Fruit fly (Drosophila melanogaster): ENCODE measurements around the gene CG46025.
"Not testable (repeated sequence)": the region's sequence is repeated elsewhere in the genome, so short reads cannot be mapped to it uniquely, and the experiment has no call there.

Gene CG46025

dm6 chr2L:7722723-7723122 is 31.3 kb upstream of the CG46025 start, which contains the start of gene CG13794:
Gene CG13794 (minus strand): TSS chr2L:7722823.
- TF ChIP-seq CG7101 (tag; optimal IDR thresholded peaks at IDR 0.05): peak; percentile 21
- TF ChIP-seq CG5204 (GFP tag; optimal IDR thresholded peaks at IDR 0.05): no peak
- TF ChIP-seq Crg-1 (GFP tag; optimal IDR thresholded peaks at IDR 0.05): no peak
- no peak for TF ChIP-seq CG14711 (tag; optimal IDR thresholded peaks at IDR 0.05)
- peak; percentile 90 for TF ChIP-seq kay (GFP tag; ENCODE audit: borderline replicate concordance)
- no peak for TF ChIP-seq Clk (GFP tag; optimal IDR thresholded peaks at IDR 0.05)
- no peak for TF ChIP-seq pad (GFP tag; optimal IDR thresholded peaks at IDR 0.05)
- TF ChIP-seq tj (GFP tag; optimal IDR thresholded peaks at IDR 0.05): no peak
- TF ChIP-seq CG33017 (tag; optimal IDR thresholded peaks at IDR 0.05): peak; percentile 15

DNA sequence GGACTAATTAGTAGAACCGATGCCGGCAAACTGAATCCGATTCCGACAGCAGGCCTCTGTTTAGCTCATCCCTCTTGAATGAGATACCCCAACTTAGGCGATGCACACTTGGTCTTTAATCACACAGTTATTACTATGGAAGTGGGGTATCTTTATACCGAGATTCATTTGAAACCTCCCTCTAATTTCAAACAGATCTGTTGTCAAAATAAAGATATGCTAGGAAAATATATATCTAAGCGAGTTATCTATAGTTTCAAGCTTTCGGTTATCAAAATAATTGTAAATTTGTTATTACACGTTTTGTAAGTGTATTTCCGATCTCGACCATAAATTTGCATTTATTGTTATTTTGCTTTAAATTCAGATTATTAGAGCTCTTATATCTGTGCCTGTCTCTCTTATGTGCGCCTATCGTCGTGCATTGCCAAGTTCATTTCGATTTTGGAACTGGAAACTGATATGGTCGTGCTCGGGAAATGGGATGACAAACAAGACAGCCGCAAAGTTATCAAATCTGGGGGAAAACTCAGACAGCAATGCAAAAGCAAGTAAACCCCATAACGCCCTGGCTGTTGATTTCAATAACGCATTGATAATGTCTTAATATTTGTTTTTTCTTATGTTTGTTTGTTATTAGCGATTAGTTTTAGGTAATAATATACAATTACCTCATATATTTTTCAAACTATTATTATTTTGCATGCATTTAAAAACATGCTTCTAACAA is 27.5 kb upstream of the CG46025 start, which contains the start of gene CG13795:
Gene CG13795 (minus strand): TSS at position 31 of the 730 bp plus-strand sequence.
- TF ChIP-seq CG14711 (tag; optimal IDR thresholded peaks at IDR 0.05): no peak
- TF ChIP-seq ovo (GFP tag; optimal IDR thresholded peaks at IDR 0.05): no peak
- peak; percentile 5 for TF ChIP-seq pad (GFP tag; optimal IDR thresholded peaks at IDR 0.05)
- no peak for TF ChIP-seq tj (GFP tag; optimal IDR thresholded peaks at IDR 0.05)
- peak; percentile 46 for TF ChIP-seq Hr96 (GFP tag; optimal IDR thresholded peaks at IDR 0.05)
- peak; percentile 52 for TF ChIP-seq CG33017 (tag; optimal IDR thresholded peaks at IDR 0.05)
- TF ChIP-seq CG5204 (GFP tag; optimal IDR thresholded peaks at IDR 0.05): no peak
- TF ChIP-seq toe (GFP tag; optimal IDR thresholded peaks at IDR 0.05): peak; percentile 6
- no peak for TF ChIP-seq Crg-1 (GFP tag; optimal IDR thresholded peaks at IDR 0.05)
- no peak for TF ChIP-seq cnc (optimal IDR thresholded peaks at IDR 0.05)
- TF ChIP-seq CG7045 (GFP tag; optimal IDR thresholded peaks at IDR 0.05): peak; percentile 13
- TF ChIP-seq kay (GFP tag; ENCODE audit: borderline replicate concordance): no peak
- TF ChIP-seq CG11617 (GFP tag; optimal IDR thresholded peaks at IDR 0.05): peak; percentile 13
- no peak for TF ChIP-seq Mnt (GFP tag; optimal IDR thresholded peaks at IDR 0.05)
- no peak for TF ChIP-seq Clk (GFP tag; optimal IDR thresholded peaks at IDR 0.05)
- TF ChIP-seq bab1 (GFP tag; optimal IDR thresholded peaks at IDR 0.05): no peak
- peak; percentile 54 for TF ChIP-seq CG12768 (GFP tag; optimal IDR thresholded peaks at IDR 0.05)
- peak; percentile 51 for TF ChIP-seq CG7101 (tag; optimal IDR thresholded peaks at IDR 0.05)
- no peak for TF ChIP-seq CG1620 (GFP tag; optimal IDR thresholded peaks at IDR 0.05)
- TF ChIP-seq cic (GFP tag; optimal IDR thresholded peaks at IDR 0.05): no peak

DNA sequence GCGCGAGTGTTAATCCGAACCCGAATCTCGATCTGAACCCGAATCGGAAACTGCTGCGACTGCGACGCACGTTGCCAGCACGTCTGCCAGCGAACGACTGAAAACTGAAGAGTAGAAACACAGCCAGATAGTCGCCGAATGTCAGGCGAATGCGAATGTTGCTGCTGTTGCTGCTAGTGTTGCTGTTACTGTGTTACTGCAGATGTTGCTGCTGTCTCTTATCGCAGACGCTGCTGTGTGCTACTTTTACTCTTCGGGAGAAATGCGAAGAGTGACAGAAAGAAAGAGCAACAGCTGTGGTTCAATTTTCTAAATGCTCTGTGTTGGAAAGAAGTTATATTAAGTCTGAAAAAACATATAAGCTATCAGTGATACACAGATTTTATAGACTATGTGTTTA is 21.4 kb upstream of the CG46025 start, which contains the start of gene CG13796:
Gene CG13796 (minus strand): TSS at position 101 of the 400 bp plus-strand sequence.
- TF ChIP-seq CG12768 (GFP tag; optimal IDR thresholded peaks at IDR 0.05); CG7101 (tag; optimal IDR thresholded peaks at IDR 0.05); bab1 (GFP tag; optimal IDR thresholded peaks at IDR 0.05): not testable (repeated sequence)

DNA sequence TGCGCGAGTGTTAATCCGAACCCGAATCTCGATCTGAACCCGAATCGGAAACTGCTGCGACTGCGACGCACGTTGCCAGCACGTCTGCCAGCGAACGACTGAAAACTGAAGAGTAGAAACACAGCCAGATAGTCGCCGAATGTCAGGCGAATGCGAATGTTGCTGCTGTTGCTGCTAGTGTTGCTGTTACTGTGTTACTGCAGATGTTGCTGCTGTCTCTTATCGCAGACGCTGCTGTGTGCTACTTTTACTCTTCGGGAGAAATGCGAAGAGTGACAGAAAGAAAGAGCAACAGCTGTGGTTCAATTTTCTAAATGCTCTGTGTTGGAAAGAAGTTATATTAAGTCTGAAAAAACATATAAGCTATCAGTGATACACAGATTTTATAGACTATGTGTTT is 15.3 kb upstream of the CG46025 start, which contains the start of gene CG31904:
Gene CG31904 (minus strand): TSS at position 101 of the 400 bp plus-strand sequence.
- TF ChIP-seq cnc (optimal IDR thresholded peaks at IDR 0.05); Hr96 (GFP tag; optimal IDR thresholded peaks at IDR 0.05); Mnt (GFP tag; optimal IDR thresholded peaks at IDR 0.05): not testable (repeated sequence)

DNA sequence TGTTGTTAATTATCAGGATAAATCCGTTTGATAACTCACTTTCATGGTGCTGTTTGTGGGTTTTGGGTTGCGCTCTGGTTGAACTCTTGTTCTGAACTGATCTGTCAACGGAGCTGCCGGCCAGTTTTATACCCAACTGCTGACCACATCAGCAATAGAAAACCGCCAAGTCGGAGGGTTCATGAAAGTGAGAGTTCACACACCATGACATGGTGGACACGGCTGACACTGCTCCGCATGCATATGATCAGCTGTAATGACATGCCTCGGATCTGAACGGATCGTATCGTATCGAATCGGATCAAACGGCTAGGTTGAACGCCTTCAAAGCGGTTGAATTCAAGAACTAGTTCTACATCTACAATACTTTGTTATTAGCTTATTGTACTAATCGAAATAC is 12.5 kb upstream of the CG46025 start, which contains the start of gene Acp1:
Gene Acp1 (minus strand): TSS at position 101 of the 400 bp plus-strand sequence.
- TF ChIP-seq CG33017 (tag; optimal IDR thresholded peaks at IDR 0.05) (no peak), CG14711 (tag; optimal IDR thresholded peaks at IDR 0.05) (no peak)

dm6 chr2L:7744208-7744607 is 9.8 kb upstream of the CG46025 start:
- TF ChIP-seq toe (GFP tag; optimal IDR thresholded peaks at IDR 0.05): no peak
- no peak for TF ChIP-seq Clk (GFP tag; optimal IDR thresholded peaks at IDR 0.05)
- no peak for TF ChIP-seq Mnt (GFP tag; optimal IDR thresholded peaks at IDR 0.05)
- no peak for TF ChIP-seq pad (GFP tag; optimal IDR thresholded peaks at IDR 0.05)
- TF ChIP-seq CG11617 (GFP tag; optimal IDR thresholded peaks at IDR 0.05): no peak
- no peak for TF ChIP-seq CG12768 (GFP tag; optimal IDR thresholded peaks at IDR 0.05)
- TF ChIP-seq Crg-1 (GFP tag; optimal IDR thresholded peaks at IDR 0.05): no peak

- no peak for TF ChIP-seq CG7101 (tag; optimal IDR thresholded peaks at IDR 0.05)
- TF ChIP-seq CG1620 (GFP tag; optimal IDR thresholded peaks at IDR 0.05): no peak
Measured at dm6 chr2L:7744739-7745138, 9.2 kb upstream of the CG46025 start, which contains the start of gene CG7214. Gene CG7214 (minus strand): TSS chr2L:7744839.

DNA sequence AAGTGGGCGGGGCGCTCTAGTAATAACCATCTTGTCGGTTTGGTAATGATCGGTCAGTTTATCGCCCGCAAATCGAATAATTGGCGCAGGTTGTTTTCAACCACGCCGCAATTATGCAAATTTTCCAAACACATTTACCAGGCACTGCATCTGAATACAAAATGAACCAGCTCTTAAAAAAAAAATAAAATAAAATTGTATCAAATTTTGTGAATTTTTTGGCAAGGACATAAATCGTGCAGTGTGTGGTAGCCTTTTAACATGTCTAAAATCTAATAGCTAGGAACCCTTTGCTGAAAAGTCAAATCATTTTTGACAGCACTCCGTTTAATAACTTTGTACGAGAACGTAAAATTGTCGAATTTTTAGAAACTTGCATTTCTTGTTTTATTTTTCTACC is 7.0 kb upstream of the CG46025 start, which contains the start of gene ATPsynGL:
Gene ATPsynGL (plus strand): TSS at position 301 of the 400 bp plus-strand sequence.
- TF ChIP-seq toe (GFP tag; optimal IDR thresholded peaks at IDR 0.05): no peak
- no peak for TF ChIP-seq CG7045 (GFP tag; optimal IDR thresholded peaks at IDR 0.05)
- no peak for TF ChIP-seq CG5204 (GFP tag; optimal IDR thresholded peaks at IDR 0.05)
- TF ChIP-seq tj (GFP tag; optimal IDR thresholded peaks at IDR 0.05): no peak
- TF ChIP-seq cic (GFP tag; optimal IDR thresholded peaks at IDR 0.05): no peak
- no peak for TF ChIP-seq CG33017 (tag; optimal IDR thresholded peaks at IDR 0.05)
- no peak for TF ChIP-seq pad (GFP tag; optimal IDR thresholded peaks at IDR 0.05)
- no peak for TF ChIP-seq Clk (GFP tag; optimal IDR thresholded peaks at IDR 0.05)
- no peak for TF ChIP-seq cnc (optimal IDR thresholded peaks at IDR 0.05)
- TF ChIP-seq CG7101 (tag; optimal IDR thresholded peaks at IDR 0.05): no peak
- no peak for TF ChIP-seq CG11617 (GFP tag; optimal IDR thresholded peaks at IDR 0.05)
- TF ChIP-seq ovo (GFP tag; optimal IDR thresholded peaks at IDR 0.05): no peak
- TF ChIP-seq kay (GFP tag; ENCODE audit: borderline replicate concordance): no peak
- TF ChIP-seq Crg-1 (GFP tag; optimal IDR thresholded peaks at IDR 0.05): no peak
- no peak for TF ChIP-seq Mnt (GFP tag; optimal IDR thresholded peaks at IDR 0.05)
- TF ChIP-seq bab1 (GFP tag; optimal IDR thresholded peaks at IDR 0.05): no peak
- no peak for TF ChIP-seq CG14711 (tag; optimal IDR thresholded peaks at IDR 0.05)
- TF ChIP-seq Hr96 (GFP tag; optimal IDR thresholded peaks at IDR 0.05): no peak
- no peak for TF ChIP-seq CG12768 (GFP tag; optimal IDR thresholded peaks at IDR 0.05)
- no peak for TF ChIP-seq CG1620 (GFP tag; optimal IDR thresholded peaks at IDR 0.05)

Data from whole organism, adult.